Fruit fly (Drosophila melanogaster) whole organism, embryonic: ENCODE data around the gene CG2875.

ENCODE experiments used
- CG3726 ChIP-seq: fragments of 200-800 bp; sonication (Bioruptor generic); IDR thresholded peaks from 3 replicates; pipeline ENCODE4, ENCODE4 v1.3.6; 2022; ENCODE audit warnings: missing biosample characterization, missing genetic modification characterization
- CG6254 ChIP-seq: fragments of 200-800 bp; sonication (Bioruptor generic); optimal IDR thresholded peaks from 3 replicates; lab custom pipeline; 2017; ENCODE audit warnings: mild to moderate bottlenecking, missing biosample characterization, missing genetic modification reagents, missing genetic modification characterization
- psq ChIP-seq: fragments of 200-800 bp; sonication (Bioruptor generic); optimal IDR thresholded peaks from 2 replicates; lab custom pipeline; 2017; ENCODE audit warnings: missing biosample characterization, missing genetic modification characterization
- zfh2 ChIP-seq: fragments of 200-800 bp; sonication (Bioruptor generic); optimal IDR thresholded peaks from 2 replicates; lab custom pipeline; 2016; ENCODE audit warnings: missing biosample characterization, missing genetic modification characterization

- TF ChIP-seq CG3726 (GFP tag; lab: Robert Waterston, UW), result no peak
- no peak for TF ChIP-seq psq (GFP tag; lab: Kevin White, UChicago)
- no peak for TF ChIP-seq zfh2 (GFP tag; lab: Kevin White, UChicago)
- no peak for TF ChIP-seq CG6254
Measured at dm6 chrX:3586278-3586677, 12.9 kb upstream of the CG2875 start.
